Worm (Caenorhabditis elegans) whole organism, late embryonic: ENCODE results near the gene srt-17.

Experiments used
- C08G9.2 ChIP-seq: sonication (generic microtip); optimal IDR thresholded peaks from 2 replicates; lab custom pipeline; 2016; ENCODE audit warnings: mild to moderate bottlenecking, missing genetic modification characterization, moderate library complexity, missing compliant biosample characterization
- C38D4.7 ChIP-seq: fragments of 200-800 bp; sonication (Bioruptor generic); optimal IDR thresholded peaks from 2 replicates; lab custom pipeline; 2018; ENCODE audit warnings: mild to moderate bottlenecking, missing genetic modification characterization, moderate library complexity, missing compliant biosample characterization
- K09A11.1 ChIP-seq: sonication (generic microtip); optimal IDR thresholded peaks from 2 replicates; lab custom pipeline; 2017; ENCODE audit warnings: antibody characterized with exemption, mild to moderate bottlenecking, missing genetic modification characterization, missing compliant biosample characterization; ENCODE audit not compliant: insufficient read depth
- Y22D7AL.16 ChIP-seq: sonication (generic microtip); optimal IDR thresholded peaks from 2 replicates; lab custom pipeline; 2016; ENCODE audit warnings: missing genetic modification characterization, missing compliant biosample characterization
- ahr-1 ChIP-seq: sonication (generic microtip); optimal IDR thresholded peaks from 2 replicates; lab custom pipeline; 2016; ENCODE audit warnings: missing genetic modification characterization, missing compliant biosample characterization
- ceh-14 ChIP-seq: sonication (generic microtip); optimal IDR thresholded peaks from 2 replicates; lab custom pipeline; 2016; ENCODE audit warnings: missing genotype, missing genetic modification characterization, missing compliant biosample characterization
- ceh-18 ChIP-seq: sonication (generic microtip); optimal IDR thresholded peaks from 2 replicates; lab custom pipeline; 2016; ENCODE audit warnings: missing genetic modification characterization, missing compliant biosample characterization
- ceh-19 ChIP-seq: fragments of 200-800 bp; sonication (Bioruptor generic); optimal IDR thresholded peaks from 2 replicates; lab custom pipeline; 2018; ENCODE audit warnings: mild to moderate bottlenecking, missing genetic modification characterization, missing compliant biosample characterization
- ceh-2 ChIP-seq: sonication (generic microtip); optimal IDR thresholded peaks from 2 replicates; lab custom pipeline; 2016; ENCODE audit warnings: missing genotype, missing genetic modification characterization, missing compliant biosample characterization
- ceh-22 ChIP-seq: sonication (generic microtip); optimal IDR thresholded peaks from 2 replicates; lab custom pipeline; 2017; ENCODE audit warnings: missing biosample characterization, missing genetic modification characterization
- ceh-24 ChIP-seq: sonication (generic microtip); optimal IDR thresholded peaks from 2 replicates; lab custom pipeline; 2016; ENCODE audit warnings: mild to moderate bottlenecking, missing genetic modification characterization, missing compliant biosample characterization
- ceh-30 ChIP-seq: fragments of 150-350 bp; optimal IDR thresholded peaks from 2 replicates; lab custom pipeline; 2014; ENCODE audit warnings: missing biosample characterization, missing genetic modification characterization
- ceh-31 ChIP-seq: sonication (generic microtip); optimal IDR thresholded peaks from 2 replicates; lab custom pipeline; 2016; ENCODE audit warnings: missing genetic modification characterization, missing compliant biosample characterization
- ceh-45 ChIP-seq: fragments of 200-800 bp; sonication (Bioruptor generic); IDR thresholded peaks from 2 replicates; pipeline ENCODE4 v1.3.6; 2022; ENCODE audit warnings: missing genetic modification reagents, missing genetic modification characterization, missing compliant biosample characterization
- ceh-6 ChIP-seq: fragments of 200-800 bp; sonication (Bioruptor generic); optimal IDR thresholded peaks from 2 replicates; lab custom pipeline; 2018; ENCODE audit warnings: mild to moderate bottlenecking, missing genetic modification characterization, missing compliant biosample characterization
- ceh-9 ChIP-seq: sonication (generic microtip); optimal IDR thresholded peaks from 2 replicates; lab custom pipeline; 2016; ENCODE audit warnings: mild to moderate bottlenecking, missing genetic modification characterization, inconsistent platforms, missing compliant biosample characterization
- che-1 ChIP-seq: sonication (generic microtip); optimal IDR thresholded peaks from 2 replicates; lab custom pipeline; 2016; ENCODE audit warnings: mild to moderate bottlenecking, missing genetic modification characterization, missing compliant biosample characterization
- dve-1 ChIP-seq: sonication (generic microtip); optimal IDR thresholded peaks from 2 replicates; lab custom pipeline; 2017; ENCODE audit warnings: antibody characterized with exemption, mild to moderate bottlenecking, missing genetic modification characterization, missing compliant biosample characterization
- elt-4 ChIP-seq: sonication (generic microtip); optimal IDR thresholded peaks from 2 replicates; lab custom pipeline; 2016; ENCODE audit warnings: missing genetic modification characterization, missing compliant biosample characterization
- fkh-10 ChIP-seq: fragments of 150-350 bp; optimal IDR thresholded peaks from 2 replicates; lab custom pipeline; 2014; ENCODE audit warnings: missing biosample characterization, missing genetic modification reagents, missing genetic modification characterization
- gmeb-2 ChIP-seq: sonication (generic microtip); optimal IDR thresholded peaks from 2 replicates; lab custom pipeline; 2016; ENCODE audit warnings: missing genetic modification characterization, inconsistent platforms, missing compliant biosample characterization
- hlh-13 ChIP-seq: fragments of 200-800 bp; sonication (Bioruptor generic); optimal IDR thresholded peaks from 2 replicates; lab custom pipeline; 2018; ENCODE audit warnings: mild to moderate bottlenecking, missing genetic modification characterization, missing compliant biosample characterization
- hlh-30 ChIP-seq: sonication (generic microtip); optimal IDR thresholded peaks from 2 replicates; lab custom pipeline; 2017; ENCODE audit warnings: antibody characterized with exemption, missing genetic modification characterization, missing compliant biosample characterization; ENCODE audit not compliant: insufficient read depth
- nfya-1 ChIP-seq: sonication (generic microtip); optimal IDR thresholded peaks from 2 replicates; lab custom pipeline; 2017; ENCODE audit warnings: missing genetic modification characterization, mild to moderate bottlenecking, missing compliant biosample characterization, antibody characterized with exemption, moderate library complexity
- odd-2 ChIP-seq: sonication (generic microtip); optimal IDR thresholded peaks from 2 replicates; lab custom pipeline; 2017; ENCODE audit warnings: antibody characterized with exemption, mild to moderate bottlenecking, missing genetic modification characterization, missing compliant biosample characterization
- pax-1 ChIP-seq: fragments of 150-350 bp; optimal IDR thresholded peaks from 2 replicates; lab custom pipeline; 2014; ENCODE audit warnings: missing biosample characterization, missing genetic modification characterization
- pha-2 ChIP-seq: sonication (generic microtip); optimal IDR thresholded peaks from 2 replicates; lab custom pipeline; 2017; ENCODE audit warnings: mild to moderate bottlenecking, missing genetic modification characterization, missing compliant biosample characterization
- pqm-1 ChIP-seq: sonication (generic microtip); optimal IDR thresholded peaks from 2 replicates; lab custom pipeline; 2016; ENCODE audit warnings: missing genetic modification characterization, missing compliant biosample characterization
- pros-1 ChIP-seq: fragments of 150-350 bp; optimal IDR thresholded peaks from 2 replicates; lab custom pipeline; 2014; ENCODE audit warnings: missing biosample characterization, missing genetic modification reagents, missing genetic modification characterization
- ref-2 ChIP-seq: sonication (generic microtip); optimal IDR thresholded peaks from 2 replicates; lab custom pipeline; 2016; ENCODE audit warnings: missing genetic modification characterization, missing compliant biosample characterization
- sdc-2 ChIP-seq: sonication (generic microtip); optimal IDR thresholded peaks from 2 replicates; lab custom pipeline; 2016; ENCODE audit warnings: missing genotype, missing genetic modification characterization, missing compliant biosample characterization
- tbx-2 ChIP-seq: sonication (generic microtip); optimal IDR thresholded peaks from 2 replicates; lab custom pipeline; 2016; ENCODE audit warnings: missing genetic modification characterization, missing compliant biosample characterization
- unc-55 ChIP-seq: sonication (generic microtip); optimal IDR thresholded peaks from 2 replicates; lab custom pipeline; 2017; ENCODE audit warnings: missing biosample characterization, missing genetic modification reagents, missing genetic modification characterization
- unc-86 ChIP-seq: sonication (generic microtip); optimal IDR thresholded peaks from 2 replicates; lab custom pipeline; 2016; ENCODE audit warnings: missing genetic modification characterization, missing compliant biosample characterization
- zip-5 ChIP-seq: sonication (generic microtip); optimal IDR thresholded peaks from 2 replicates; lab custom pipeline; 2016; ENCODE audit warnings: missing genetic modification characterization, missing compliant biosample characterization
- ztf-16 ChIP-seq: sonication (generic microtip); optimal IDR thresholded peaks from 2 replicates; lab custom pipeline; 2017; ENCODE audit warnings: missing genetic modification characterization, missing compliant biosample characterization

srt-17 gene

ce11 chrV:626321-626720 lies 1.5 kb upstream of the srt-17 start, which contains the start of gene F48G7.7:
TSS of gene F48G7.7 (minus strand) at chrV:626421.
- no peak for TF ChIP-seq ztf-16 (tag; lab: Kevin White, UChicago)
- TF ChIP-seq Y22D7AL.16 (tag; lab: Kevin White, UChicago): no peak
- no peak for TF ChIP-seq ceh-19 (GFP tag; lab: Kevin White, UChicago)
- no peak for TF ChIP-seq C08G9.2 (tag; lab: Kevin White, UChicago)
- TF ChIP-seq ceh-18 (tag; lab: Kevin White, UChicago): no peak
- no peak for TF ChIP-seq odd-2 (tag; lab: Kevin White, UChicago)
- no peak for TF ChIP-seq ceh-9
- no peak for TF ChIP-seq nfya-1 (tag; lab: Kevin White, UChicago)
- TF ChIP-seq ceh-24 (tag; lab: Kevin White, UChicago): no peak
- no peak for TF ChIP-seq dve-1 (tag; lab: Kevin White, UChicago)
- no peak for TF ChIP-seq ceh-22 (tag; lab: Kevin White, UChicago)
- no peak for TF ChIP-seq ceh-2
- TF ChIP-seq unc-86: no peak
- no peak for TF ChIP-seq K09A11.1 (tag; lab: Kevin White, UChicago)

DNA sequence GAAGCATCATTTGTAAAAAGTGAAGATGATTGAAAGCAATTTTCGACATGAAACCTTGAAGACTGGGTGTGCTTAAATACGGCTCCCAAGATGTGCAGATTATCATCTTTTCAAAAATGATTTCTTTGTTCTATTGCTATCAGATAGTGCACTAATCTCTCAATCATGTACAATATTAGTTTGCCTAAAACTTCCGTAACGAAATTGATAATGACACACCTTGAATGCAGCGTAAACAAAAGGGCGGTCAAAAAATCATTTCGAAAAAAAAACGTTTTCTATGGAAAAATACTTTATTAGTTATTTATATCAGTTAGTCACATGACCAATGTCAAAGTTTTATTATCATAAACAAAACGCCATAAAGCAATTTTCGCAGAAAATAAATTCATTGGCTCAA lies 1.9 kb downstream of the srt-17 start, which contains the start of gene F48G7.5:
Gene F48G7.5 (minus strand): TSS at position 34 of the 400 bp plus-strand sequence.
- TF ChIP-seq pros-1 (no peak), ceh-24 (tag; lab: Kevin White, UChicago) (no peak), K09A11.1 (tag; lab: Kevin White, UChicago) (no peak), hlh-13 (GFP tag; lab: Kevin White, UChicago) (no peak), ceh-6 (no peak), pax-1 (tag; lab: Kevin White, UChicago) (no peak), elt-4 (tag; lab: Kevin White, UChicago) (no peak), ceh-31 (tag; lab: Kevin White, UChicago) (no peak), tbx-2 (tag; lab: Kevin White, UChicago) (no peak), ceh-18 (tag; lab: Kevin White, UChicago) (no peak), ceh-30 (tag; lab: Kevin White, UChicago) (no peak), ceh-22 (tag; lab: Kevin White, UChicago) (no peak), ceh-14 (tag; lab: Kevin White, UChicago) (no peak), ahr-1 (no peak), pqm-1 (tag; lab: Kevin White, UChicago) (no peak), ceh-2 (no peak)

DNA sequence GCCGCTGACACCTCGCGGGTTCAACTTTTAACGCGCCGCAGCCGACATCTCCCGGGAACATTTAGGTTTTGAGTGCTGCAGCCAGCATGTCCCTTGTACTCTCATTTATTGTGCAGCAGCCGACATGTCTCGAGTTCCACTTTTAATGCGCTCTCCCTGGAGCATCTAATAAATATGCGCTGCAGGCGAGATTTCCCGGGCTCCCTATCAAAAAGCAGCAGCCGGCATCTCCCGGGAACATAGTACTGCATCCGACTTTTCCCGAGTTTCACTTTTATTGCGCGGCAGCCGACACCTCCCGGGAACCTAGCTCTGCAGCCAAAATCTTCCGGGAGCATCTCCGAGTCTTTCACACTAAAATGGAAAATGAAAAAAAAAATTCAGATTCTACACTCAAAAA lies 3.8 kb downstream of the srt-17 start:
- no peak for TF ChIP-seq ceh-18 (tag; lab: Kevin White, UChicago)
- no peak for TF ChIP-seq gmeb-2 (tag; lab: Kevin White, UChicago)
- TF ChIP-seq ztf-16 (tag; lab: Kevin White, UChicago): no peak
- no peak for TF ChIP-seq ref-2 (tag; lab: Kevin White, UChicago)
- TF ChIP-seq ceh-2: no peak
- no peak for TF ChIP-seq Y22D7AL.16 (tag; lab: Kevin White, UChicago)
- TF ChIP-seq zip-5: no peak
- no peak for TF ChIP-seq che-1 (tag; lab: Kevin White, UChicago)
- TF ChIP-seq unc-86: no peak
- no peak for TF ChIP-seq pha-2 (tag; lab: Kevin White, UChicago)
- TF ChIP-seq fkh-10 (GFP tag; lab: Kevin White, UChicago): no peak
- TF ChIP-seq nfya-1 (tag; lab: Kevin White, UChicago): no peak
- TF ChIP-seq pqm-1 (tag; lab: Kevin White, UChicago): no peak
- TF ChIP-seq hlh-30 (tag; lab: Kevin White, UChicago): no peak
- no peak for TF ChIP-seq C38D4.7 (GFP tag; lab: Kevin White, UChicago)

DNA sequence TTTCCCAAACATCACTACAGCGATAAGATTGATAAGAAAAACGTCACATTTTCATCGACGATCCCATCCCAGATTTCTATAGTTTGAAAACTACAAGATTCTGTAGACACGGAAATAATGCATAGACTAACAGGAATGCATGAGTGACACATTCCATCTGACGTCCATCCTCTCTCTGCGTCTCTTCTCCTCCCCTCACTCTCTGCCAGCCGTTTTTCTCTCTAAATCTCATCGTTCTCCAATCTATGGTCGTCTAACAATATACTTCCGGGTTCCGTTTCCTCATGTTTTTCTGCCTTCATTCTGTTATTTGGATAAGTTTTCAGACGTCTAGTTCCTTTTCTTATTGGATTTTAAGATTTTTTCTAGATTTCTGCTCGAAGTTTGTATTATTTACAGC lies 5.8 kb downstream of the srt-17 start, which contains the start of gene F48G7.4:
Gene F48G7.4 (plus strand): TSS at position 400 of the 400 bp plus-strand sequence.
- peak; percentile 14 for TF ChIP-seq ceh-18 (tag; lab: Kevin White, UChicago)
- no peak for TF ChIP-seq ceh-45 (GFP tag; lab: Robert Waterston, UW)
- TF ChIP-seq ceh-14 (tag; lab: Kevin White, UChicago): no peak
- TF ChIP-seq C38D4.7 (GFP tag; lab: Kevin White, UChicago): no peak
- TF ChIP-seq sdc-2 (tag; lab: Kevin White, UChicago): no peak
- no peak for TF ChIP-seq fkh-10 (GFP tag; lab: Kevin White, UChicago)
- peak; percentile 83 for TF ChIP-seq unc-55 (GFP tag; lab: Kevin White, UChicago)
